In genomic region chrX:4744037-4744436, ce11 we compare ENCODE assay signal across 5 worm cellular contexts.
TF ChIP-seq lines count a peak whose summit lies in the region.

No protein-coding gene starts in this region.

TF ChIP-seq in whole organism, L3 larva, 47 proteins besides CTCF, POLR2A, EP300 and RAD21:
- TF ChIP-seq lin-39 (tag; optimal IDR thresholded peaks at IDR 0.05; lab: Kevin White, UChicago) (peak; percentile 37), nhr-237 (tag; optimal IDR thresholded peaks at IDR 0.05; lab: Kevin White, UChicago) (no peak), hmg-11 (tag; optimal IDR thresholded peaks at IDR 0.05; lab: Kevin White, UChicago) (peak; percentile 2)

TF ChIP-seq in whole organism, L4 larva, 104 proteins besides CTCF, POLR2A, EP300 and RAD21:
- TF ChIP-seq gei-8 (GFP tag; optimal IDR thresholded peaks at IDR 0.05; lab: Kevin White, UChicago) = no peak
- peak; percentile 25; the same call in 1 of the 2 replicates for TF ChIP-seq dmd-6 (GFP tag; IDR thresholded peaks at IDR 0.05; lab: Robert Waterston, UW)
- TF ChIP-seq madf-5 (GFP tag; IDR thresholded peaks at IDR 0.05; lab: Robert Waterston, UW) = 0 out of 4 replicates have a peak, but pooled peaks of 1 of the 2 experiments have one; percentile 59
- peak; percentile 70 for TF ChIP-seq set-16 (GFP tag; IDR thresholded peaks at IDR 0.05; lab: Robert Waterston, UW)

TF ChIP-seq in whole organism, early embryonic, 17 proteins besides CTCF, POLR2A, EP300 and RAD21:
- TF ChIP-seq B0310.2 (tag; optimal IDR thresholded peaks at IDR 0.05; lab: Kevin White, UChicago) (no peak), aly-1 (tag; optimal IDR thresholded peaks at IDR 0.05; lab: Kevin White, UChicago) (peak; percentile 28)

TF ChIP-seq in whole organism, late embryonic, 69 proteins besides CTCF, POLR2A, EP300 and RAD21:
- peak; percentile 19 for TF ChIP-seq ceh-31 (tag; optimal IDR thresholded peaks at IDR 0.05; lab: Kevin White, UChicago)
- TF ChIP-seq ama-1 (optimal IDR thresholded peaks at IDR 0.05; lab: Kevin White, UChicago) = no peak

TF ChIP-seq in whole organism, young adult, 124 proteins besides CTCF, POLR2A, EP300 and RAD21:
- TF ChIP-seq Y67H2A.10 (GFP tag; conservative IDR thresholded peaks at IDR 0.05; lab: Robert Waterston, UW) = no peak
- peak; percentile 47; the same call in 1 of the 2 replicates for TF ChIP-seq dox-1 (GFP tag; IDR thresholded peaks at IDR 0.05; lab: Robert Waterston, UW)
- TF ChIP-seq zfh-2 (GFP tag; conservative IDR thresholded peaks at IDR 0.05; lab: Robert Waterston, UW) = peak; percentile 79
- peak; percentile 55 for TF ChIP-seq nhr-80 (tag; optimal IDR thresholded peaks at IDR 0.05; lab: Kevin White, UChicago)
